Fruit fly (Drosophila melanogaster) whole organism, prepupa: ENCODE data around the gene CG15878.

Experiments
- CG10631 ChIP-seq: fragments of 200-800 bp; sonication (Bioruptor generic); optimal IDR thresholded peaks from 2 replicates; lab custom pipeline; 2016; ENCODE audit warnings: missing biosample characterization, missing genetic modification characterization
- CG11762 ChIP-seq: fragments of 200-800 bp; sonication (Bioruptor generic); optimal IDR thresholded peaks from 3 replicates; lab custom pipeline; 2016; ENCODE audit warnings: missing biosample characterization, missing genetic modification characterization; ENCODE audit not compliant: insufficient read depth
- CG11902 ChIP-seq: fragments of 200-800 bp; sonication (Bioruptor generic); optimal IDR thresholded peaks from 3 replicates; lab custom pipeline; 2016; ENCODE audit warnings: missing biosample characterization, missing genetic modification characterization
- CG1621 ChIP-seq: fragments of 200-800 bp; sonication (Bioruptor generic); optimal IDR thresholded peaks from 3 replicates; lab custom pipeline; 2018; ENCODE audit warnings: missing biosample characterization, mild to moderate bottlenecking, missing genetic modification characterization
- CG16779 ChIP-seq: fragments of 200-800 bp; sonication (Bioruptor generic); optimal IDR thresholded peaks from 3 replicates; lab custom pipeline; 2017; ENCODE audit warnings: missing biosample characterization, mild to moderate bottlenecking, missing genetic modification characterization
- CG3032 ChIP-seq: fragments of 200-800 bp; optimal IDR thresholded peaks from 2 replicates; lab custom pipeline; 2019; ENCODE audit warnings: missing biosample characterization, mild to moderate bottlenecking, missing genetic modification characterization, moderate library complexity
- CG32006 ChIP-seq: fragments of 200-800 bp; sonication (Bioruptor generic); optimal IDR thresholded peaks from 3 replicates; lab custom pipeline; 2017; ENCODE audit warnings: missing biosample characterization, mild to moderate bottlenecking, missing genetic modification characterization
- CG3919 ChIP-seq: fragments of 200-800 bp; sonication (Bioruptor generic); optimal IDR thresholded peaks from 3 replicates; lab custom pipeline; 2016; ENCODE audit warnings: missing biosample characterization, missing genetic modification characterization
- CG4318 ChIP-seq: fragments of 200-800 bp; sonication (Bioruptor generic); optimal IDR thresholded peaks from 3 replicates; lab custom pipeline; 2017; ENCODE audit warnings: missing biosample characterization, mild to moderate bottlenecking, missing genetic modification characterization
- CG6808 ChIP-seq: fragments of 200-800 bp; sonication (Bioruptor generic); optimal IDR thresholded peaks from 3 replicates; lab custom pipeline; 2017; ENCODE audit warnings: missing biosample characterization, missing genetic modification characterization, mild to moderate bottlenecking, moderate library complexity, missing genetic modification reagents
- CG6854 ChIP-seq: fragments of 200-800 bp; sonication (Bioruptor generic); optimal IDR thresholded peaks from 2 replicates; lab custom pipeline; 2017; ENCODE audit warnings: missing biosample characterization, mild to moderate bottlenecking, missing genetic modification characterization
- CG8119 ChIP-seq: fragments of 200-800 bp; sonication (Bioruptor generic); IDR thresholded peaks from 3 replicates; pipeline ENCODE4 v1.3.6; 2022; ENCODE audit warnings: missing biosample characterization, missing genetic modification characterization
- CG8632 ChIP-seq: fragments of 200-800 bp; sonication (Bioruptor generic); optimal IDR thresholded peaks from 3 replicates; lab custom pipeline; 2016; ENCODE audit warnings: missing biosample characterization, missing genetic modification characterization
- Eip93F ChIP-seq: fragments of 200-800 bp; sonication (Bioruptor generic); optimal IDR thresholded peaks from 2 replicates; lab custom pipeline; 2016; ENCODE audit warnings: missing biosample characterization, mild to moderate bottlenecking, missing genetic modification characterization
- Ets96B ChIP-seq: fragments of 200-800 bp; optimal IDR thresholded peaks from 2 replicates; lab custom pipeline; 2019; ENCODE audit warnings: missing biosample characterization, mild to moderate bottlenecking, missing genetic modification characterization, moderate library complexity
- Gug ChIP-seq: fragments of 200-800 bp; sonication (Bioruptor generic); IDR thresholded peaks from 2 replicates; pipeline ENCODE4 v1.3.6; 2022; ENCODE audit warnings: missing biosample characterization, missing genetic modification characterization
- Lpt ChIP-seq: fragments of 200-800 bp; sonication (Bioruptor generic); optimal IDR thresholded peaks from 3 replicates; lab custom pipeline; 2016; ENCODE audit warnings: missing biosample characterization, missing genetic modification characterization
- Met ChIP-seq: fragments of 200-800 bp; sonication (Bioruptor generic); optimal IDR thresholded peaks from 3 replicates; lab custom pipeline; 2016; ENCODE audit warnings: missing biosample characterization, missing genetic modification characterization
- OdsH ChIP-seq: fragments of 200-800 bp; sonication (Bioruptor generic); optimal IDR thresholded peaks from 3 replicates; lab custom pipeline; 2016; ENCODE audit warnings: missing biosample characterization, missing genetic modification characterization
- Sox102F ChIP-seq: fragments of 200-800 bp; sonication (Bioruptor generic); optimal IDR thresholded peaks from 2 replicates; lab custom pipeline; 2016; ENCODE audit warnings: missing biosample characterization, mild to moderate bottlenecking, missing genetic modification characterization
- Sox14 ChIP-seq: fragments of 200-800 bp; sonication (Bioruptor generic); optimal IDR thresholded peaks from 3 replicates; lab custom pipeline; 2016; ENCODE audit warnings: missing biosample characterization, missing genetic modification characterization
- Sox15 ChIP-seq: fragments of 200-800 bp; sonication (Bioruptor generic); optimal IDR thresholded peaks from 3 replicates; lab custom pipeline; 2016; ENCODE audit warnings: missing biosample characterization, missing genetic modification characterization
- achi ChIP-seq: fragments of 200-800 bp; sonication (Bioruptor generic); optimal IDR thresholded peaks from 3 replicates; lab custom pipeline; 2016; ENCODE audit warnings: missing biosample characterization, missing genetic modification characterization
- dac ChIP-seq: fragments of 200-800 bp; sonication (Bioruptor generic); optimal IDR thresholded peaks from 2 replicates; lab custom pipeline; 2017; ENCODE audit warnings: missing biosample characterization, mild to moderate bottlenecking, missing genetic modification characterization
- eg ChIP-seq: fragments of 200-800 bp; sonication (Bioruptor generic); IDR thresholded peaks from 3 replicates; pipeline ENCODE4 v1.3.6; 2022; ENCODE audit warnings: missing biosample characterization, missing genetic modification characterization
- fd59A ChIP-seq: fragments of 200-800 bp; sonication (Bioruptor generic); optimal IDR thresholded peaks from 2 replicates; lab custom pipeline; 2017; ENCODE audit warnings: missing biosample characterization, mild to moderate bottlenecking, missing genetic modification characterization, missing genetic modification reagents
- fd85E ChIP-seq: fragments of 200-800 bp; sonication (Bioruptor generic); optimal IDR thresholded peaks from 3 replicates; lab custom pipeline; 2016; ENCODE audit warnings: missing biosample characterization, missing genetic modification characterization
- fkh ChIP-seq: fragments of 200-800 bp; sonication (Bioruptor generic); optimal IDR thresholded peaks from 3 replicates; lab custom pipeline; 2017; ENCODE audit warnings: missing biosample characterization, mild to moderate bottlenecking, missing genetic modification characterization, moderate library complexity
- pdm3 ChIP-seq: fragments of 200-800 bp; sonication (Bioruptor generic); optimal IDR thresholded peaks from 3 replicates; lab custom pipeline; 2016; ENCODE audit warnings: missing biosample characterization, missing genetic modification characterization
- spab ChIP-seq: fragments of 200-800 bp; sonication (Bioruptor generic); optimal IDR thresholded peaks from 2 replicates; lab custom pipeline; 2017; ENCODE audit warnings: missing biosample characterization, mild to moderate bottlenecking, missing genetic modification characterization, missing genetic modification reagents
- ss ChIP-seq, 2 experiments: fragments of 200-800 bp; sonication (Bioruptor generic); optimal IDR thresholded peaks; 2 replicates in 1 of 2; 3 replicates in 1 of 2; lab custom pipeline; 2017 to 2018; ENCODE audit warnings: mild to moderate bottlenecking in 2 of 2, missing biosample characterization in 2 of 2, missing genetic modification characterization in 2 of 2, moderate library complexity in 1 of 2
- svp ChIP-seq: fragments of 200-800 bp; sonication (Bioruptor generic); peaks from one replicate; lab custom pipeline; 2016; ENCODE audit warnings: missing biosample characterization, missing genetic modification characterization
- vri ChIP-seq: fragments of 200-800 bp; sonication (Bioruptor generic); optimal IDR thresholded peaks from 3 replicates; lab custom pipeline; 2016; ENCODE audit warnings: missing biosample characterization, mild to moderate bottlenecking, missing genetic modification characterization

Gene CG15878

DNA sequence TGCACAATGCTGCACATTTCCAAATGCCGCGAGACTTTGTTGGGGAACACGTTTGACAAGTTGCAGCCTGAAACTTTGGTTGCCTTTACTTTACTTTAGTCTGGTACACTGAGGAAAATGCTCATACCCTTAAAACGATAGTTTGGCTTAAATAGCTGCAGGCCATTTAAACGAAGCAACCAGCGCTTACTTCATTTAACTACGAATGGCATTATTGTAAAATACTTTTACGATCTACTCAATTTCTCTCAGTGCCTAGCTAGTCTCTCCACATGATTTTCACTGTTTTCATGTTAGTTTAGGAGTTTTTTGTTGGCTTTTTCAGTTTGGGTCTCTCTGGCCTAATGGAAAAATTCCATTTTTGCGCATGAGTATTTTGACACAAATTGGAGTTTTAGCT lies 50.3 kb downstream of the CG15878 start (continued):
- TF ChIP-seq Ets96B (tag; lab: Kevin White, UChicago), result peak; percentile 77
- peak; percentile 63 for TF ChIP-seq CG16779 (tag; lab: Kevin White, UChicago)
- peak; percentile 73 for TF ChIP-seq Sox102F (GFP tag; lab: Kevin White, UChicago)
- TF ChIP-seq CG3032, result peak; percentile 78
- peak; percentile 54 for TF ChIP-seq vri (GFP tag; lab: Kevin White, UChicago)
- TF ChIP-seq CG11902 (GFP tag; lab: Kevin White, UChicago), result peak; percentile 79
- peak; percentile 49 to 61 for TF ChIP-seq ss (GFP tag; optimal IDR thresholded peaks at IDR 0.05; lab: Kevin White, UChicago)
- peak; percentile 81 for TF ChIP-seq Sox14
- peak; percentile 91 for TF ChIP-seq Lpt (GFP tag; lab: Kevin White, UChicago)
- TF ChIP-seq dac (GFP tag; lab: Kevin White, UChicago), result peak; percentile 78
- TF ChIP-seq pdm3 (GFP tag; lab: Kevin White, UChicago), result peak; percentile 86
- TF ChIP-seq spab (GFP tag; lab: Kevin White, UChicago), result peak; percentile 69
- peak; percentile 83 for TF ChIP-seq CG11762 (GFP tag; lab: Kevin White, UChicago)
- TF ChIP-seq CG1621, result peak; percentile 22
- TF ChIP-seq achi (GFP tag; lab: Kevin White, UChicago), result peak; percentile 82
- TF ChIP-seq CG32006 (GFP tag; lab: Kevin White, UChicago), result peak; percentile 89
- peak; percentile 72 for TF ChIP-seq CG6808
- peak; percentile 39 for TF ChIP-seq CG8632
- peak; percentile 79 for TF ChIP-seq Met
- TF ChIP-seq svp (GFP tag; lab: Kevin White, UChicago), result peak; percentile 88
- TF ChIP-seq Gug (GFP tag; lab: Robert Waterston, UW), result peak; percentile 91
- peak; percentile 81 for TF ChIP-seq CG4318 (GFP tag; lab: Kevin White, UChicago)
- peak; percentile 96 for TF ChIP-seq CG8119 (GFP tag; lab: Robert Waterston, UW)
- TF ChIP-seq eg (GFP tag; lab: Robert Waterston, UW), result peak; percentile 97
- TF ChIP-seq CG10631 (GFP tag; lab: Kevin White, UChicago), result peak; percentile 78
- peak; percentile 69 for TF ChIP-seq fd85E (GFP tag; lab: Kevin White, UChicago)
- TF ChIP-seq OdsH (GFP tag; lab: Kevin White, UChicago), result peak; percentile 84
- peak; percentile 62 for TF ChIP-seq CG6854 (GFP tag; lab: Kevin White, UChicago)
- peak; percentile 18 for TF ChIP-seq Eip93F (GFP tag; lab: Kevin White, UChicago)
- no peak for TF ChIP-seq fkh (GFP tag; lab: Kevin White, UChicago)
- peak; percentile 95 for TF ChIP-seq CG3919 (GFP tag; lab: Kevin White, UChicago)
- TF ChIP-seq Sox15 (GFP tag; lab: Kevin White, UChicago), result peak; percentile 51
- peak; percentile 48 for TF ChIP-seq fd59A (GFP tag; lab: Kevin White, UChicago)
- TF ChIP-seq, all 60 proteins: peak for 59
